Fruit fly (Drosophila melanogaster): ENCODE measurements around the gene Teh3.
A peak's percentile ranks its signal among the peaks of the same experiment; 100 is the strongest.

DNA sequence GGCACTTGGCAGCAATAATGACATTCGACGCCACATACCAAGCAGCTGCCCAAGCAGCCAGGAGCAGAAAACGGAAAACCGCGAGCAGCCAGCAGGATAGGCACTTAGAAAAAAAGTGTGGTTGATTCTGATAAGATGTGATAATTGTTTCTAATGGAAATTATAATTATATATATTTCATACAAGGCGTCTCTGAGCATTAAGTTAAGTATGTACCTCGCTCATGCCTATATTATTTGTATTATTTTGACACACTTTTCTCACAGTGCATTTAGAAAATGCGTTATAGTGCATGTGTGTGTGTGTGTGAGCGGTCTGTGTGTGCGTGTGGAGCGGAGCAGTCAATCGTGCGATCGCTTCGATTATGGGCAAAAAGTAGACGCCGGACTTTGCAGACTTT is 26.1 kb downstream of the Teh3 start:
- TF ChIP-seq h (optimal IDR thresholded peaks at IDR 0.05) (no peak), Ptx1 (GFP tag; IDR thresholded peaks at IDR 0.05) (no peak), CG4730 (GFP tag; IDR thresholded peaks at IDR 0.05) (no peak), Elba2 (GFP tag; optimal IDR thresholded peaks at IDR 0.05) (peak; percentile 42), CG1647 (GFP tag; optimal IDR thresholded peaks at IDR 0.05) (no peak), Poxn (GFP tag; IDR thresholded peaks at IDR 0.05) (no peak)

Data from whole organism, embryonic.